Worm (Caenorhabditis elegans): Measurements from ENCODE around the gene Y69A2AR.28.

The Y69A2AR.28 gene

ce11 chrIV:2601988-2602861 lies 10.6 kb downstream of the Y69A2AR.28 start (continued):
- TF ChIP-seq tra-1 (GFP tag; IDR thresholded peaks at IDR 0.05) (peak; percentile 99), mes-2 (tag; optimal IDR thresholded peaks at IDR 0.05; ENCODE audit: poor library complexity, severe bottlenecking) (peak; percentile 90), egl-43 (GFP tag; IDR thresholded peaks at IDR 0.05) (peak; percentile 82), unc-62 (GFP tag; optimal IDR thresholded peaks at IDR 0.05 in 1 of 2) (peak; percentile 66 to 99), unc-62 (tag; optimal IDR thresholded peaks at IDR 0.05) (no peak), nhr-11 (tag; optimal IDR thresholded peaks at IDR 0.05) (peak; percentile 98), Y48G9A.11 (GFP tag; IDR thresholded peaks at IDR 0.05) (peak; percentile 51), sdz-12 (GFP tag; optimal IDR thresholded peaks at IDR 0.05) (peak; percentile 81), zfp-3 (GFP tag; conservative IDR thresholded peaks at IDR 0.05) (peak; percentile 99), lin-13 (GFP tag; optimal IDR thresholded peaks at IDR 0.05) (peak; percentile 84), unc-130 (GFP tag; optimal IDR thresholded peaks at IDR 0.05) (no peak), skn-1 (tag; optimal IDR thresholded peaks at IDR 0.05) (peak; percentile 91), D1046.2 (GFP tag; IDR thresholded peaks at IDR 0.05) (peak; percentile 84), jun-1 (tag; optimal IDR thresholded peaks at IDR 0.05) (peak; percentile 95), ctbp-1 (GFP tag; IDR thresholded peaks at IDR 0.05) (peak; percentile 92), aly-2 (tag; optimal IDR thresholded peaks at IDR 0.05) (no peak), ceh-28 (tag; optimal IDR thresholded peaks at IDR 0.05) (peak; percentile 9), saeg-2 (GFP tag; IDR thresholded peaks at IDR 0.05) (peak; percentile 93), F49E8.2 (tag; optimal IDR thresholded peaks at IDR 0.05; ENCODE audit: borderline replicate concordance) (no peak), lin-39 (tag; optimal IDR thresholded peaks at IDR 0.05) (no peak), lin-38 (GFP tag; IDR thresholded peaks at IDR 0.05) (peak; percentile 84), mxl-2 (GFP tag; conservative IDR thresholded peaks at IDR 0.05) (peak; percentile 96), madf-9 (GFP tag; conservative IDR thresholded peaks at IDR 0.05) (peak; percentile 93), zfp-2 (tag; optimal IDR thresholded peaks at IDR 0.05) (peak; percentile 24), lim-7 (GFP tag; IDR thresholded peaks at IDR 0.05) (peak; percentile 60; the same call in 1 of the 2 replicates), cey-2 (tag; optimal IDR thresholded peaks at IDR 0.05; ENCODE audit: borderline replicate concordance, insufficient read depth) (peak; percentile 73), mep-1 (tag; optimal IDR thresholded peaks at IDR 0.05) (peak; percentile 97), egl-27 (tag; optimal IDR thresholded peaks at IDR 0.05) (no peak), spr-3 (GFP tag; optimal IDR thresholded peaks at IDR 0.05) (peak; percentile 75), R02D3.7 (tag; optimal IDR thresholded peaks at IDR 0.05) (no peak), F26F4.8 (GFP tag; conservative IDR thresholded peaks at IDR 0.05) (no peak), set-16 (GFP tag; IDR thresholded peaks at IDR 0.05) (peak; percentile 86), vab-7 (GFP tag; IDR thresholded peaks at IDR 0.05) (peak; percentile 24), Y75B8A.6 (GFP tag; IDR thresholded peaks at IDR 0.05) (peak; percentile 98), duxl-1 (tag; optimal IDR thresholded peaks at IDR 0.05; ENCODE audit: poor library complexity) (peak; percentile 90), unc-39 (tag; optimal IDR thresholded peaks at IDR 0.05) (no peak), hmg-1.1 (GFP tag; IDR thresholded peaks at IDR 0.05) (peak; percentile 95), zip-11 (GFP tag; IDR thresholded peaks at IDR 0.05) (no peak), nhr-42 (GFP tag; IDR thresholded peaks at IDR 0.05) (peak; percentile 93), daf-19 (GFP tag; conservative IDR thresholded peaks at IDR 0.05) (no peak), snpc-4 (tag; optimal IDR thresholded peaks at IDR 0.05) (peak; percentile 41), dmd-6 (GFP tag; IDR thresholded peaks at IDR 0.05) (peak; percentile 99), arid-1 (GFP tag; conservative IDR thresholded peaks at IDR 0.05) (peak; percentile 87), mxl-3 (GFP tag; optimal IDR thresholded peaks at IDR 0.05) (peak; percentile 84), snpc-1.2 (GFP tag; IDR thresholded peaks at IDR 0.05) (peak; percentile 48), nhr-77 (tag; optimal IDR thresholded peaks at IDR 0.05) (peak; percentile 98), F10B5.3 (tag; optimal IDR thresholded peaks at IDR 0.05) (no peak), ces-1 (GFP tag; optimal IDR thresholded peaks at IDR 0.05) (no peak), fkh-10 (GFP tag; optimal IDR thresholded peaks at IDR 0.05) (peak; percentile 65)
